Fruit fly (Drosophila melanogaster) whole organism, pupa: ENCODE results near the gene CG4297.

Experiments
- CG10348 ChIP-seq: fragments of 200-800 bp; sonication (Bioruptor generic); IDR thresholded peaks from 2 replicates; pipeline ENCODE4 v1.3.6; 2022; ENCODE audit warnings: missing biosample characterization, missing genetic modification characterization
- CG12605 ChIP-seq: fragments of 200-800 bp; sonication (Bioruptor generic); IDR thresholded peaks from 2 replicates; pipeline ENCODE4 v1.3.6; 2022; ENCODE audit warnings: missing biosample characterization, missing genetic modification characterization
- CG13204 ChIP-seq: fragments of 200-800 bp; sonication (Bioruptor generic); optimal IDR thresholded peaks from 2 replicates; lab custom pipeline; 2018; ENCODE audit warnings: missing biosample characterization, mild to moderate bottlenecking, missing genetic modification characterization, moderate library complexity
- CG14655 ChIP-seq: fragments of 200-800 bp; sonication (Bioruptor generic); optimal IDR thresholded peaks from 3 replicates; lab custom pipeline; 2017; ENCODE audit warnings: mild to moderate bottlenecking, missing biosample characterization, missing genetic modification reagents, missing genetic modification characterization
- CG15710 ChIP-seq: fragments of 200-800 bp; sonication (Bioruptor generic); optimal IDR thresholded peaks from 2 replicates; lab custom pipeline; 2018; ENCODE audit warnings: missing biosample characterization, mild to moderate bottlenecking, missing genetic modification characterization, moderate library complexity
- CG17806 ChIP-seq: fragments of 200-800 bp; sonication (Bioruptor generic); optimal IDR thresholded peaks from 2 replicates; lab custom pipeline; 2018; ENCODE audit warnings: missing biosample characterization, mild to moderate bottlenecking, missing genetic modification characterization, moderate library complexity
- CG32121 ChIP-seq: fragments of 200-800 bp; sonication (Bioruptor generic); IDR thresholded peaks from 2 replicates; pipeline ENCODE4 v1.3.6; 2022; ENCODE audit warnings: missing biosample characterization, missing genetic modification characterization
- CG34367 ChIP-seq: fragments of 200-800 bp; sonication (Bioruptor generic); optimal IDR thresholded peaks from 2 replicates; lab custom pipeline; 2018; ENCODE audit warnings: missing biosample characterization, mild to moderate bottlenecking, missing genetic modification characterization
- CG4496 ChIP-seq: fragments of 200-800 bp; sonication (Bioruptor generic); IDR thresholded peaks from 3 replicates; pipeline ENCODE4 v1.3.6; 2022; ENCODE audit warnings: missing biosample characterization, missing genetic modification characterization
- CG8159 ChIP-seq: fragments of 200-800 bp; sonication (Bioruptor generic); optimal IDR thresholded peaks from 3 replicates; lab custom pipeline; 2018; ENCODE audit warnings: missing biosample characterization, mild to moderate bottlenecking, missing genetic modification characterization, moderate library complexity
- CG8301 ChIP-seq: fragments of 200-800 bp; sonication (Bioruptor generic); optimal IDR thresholded peaks from 2 replicates; lab custom pipeline; 2018; ENCODE audit warnings: missing biosample characterization, mild to moderate bottlenecking, missing genetic modification characterization
- CG9948 ChIP-seq: fragments of 200-800 bp; sonication (Bioruptor generic); optimal IDR thresholded peaks from 2 replicates; lab custom pipeline; 2018; ENCODE audit warnings: missing biosample characterization, mild to moderate bottlenecking, missing genetic modification characterization, moderate library complexity
- D1 ChIP-seq: fragments of 200-800 bp; sonication (Bioruptor generic); optimal IDR thresholded peaks from 2 replicates; lab custom pipeline; 2018; ENCODE audit warnings: missing biosample characterization, mild to moderate bottlenecking, missing genetic modification characterization, moderate library complexity
- EcR ChIP-seq: fragments of 200-800 bp; sonication (Bioruptor generic); optimal IDR thresholded peaks from 3 replicates; lab custom pipeline; 2019; ENCODE audit warnings: missing biosample characterization, missing genetic modification characterization, mild to moderate bottlenecking, moderate library complexity, missing genetic modification reagents
- Ets98B ChIP-seq: fragments of 200-800 bp; sonication (Bioruptor generic); IDR thresholded peaks from 2 replicates; pipeline ENCODE4 v1.3.6; 2022; ENCODE audit warnings: missing biosample characterization, missing genetic modification characterization
- Pif1A ChIP-seq: fragments of 200-800 bp; sonication (Bioruptor generic); optimal IDR thresholded peaks from 3 replicates; lab custom pipeline; 2016; ENCODE audit warnings: missing biosample characterization, missing genetic modification characterization
- Pif1B ChIP-seq: fragments of 200-800 bp; sonication (Bioruptor generic); optimal IDR thresholded peaks from 3 replicates; lab custom pipeline; 2016; ENCODE audit warnings: missing biosample characterization, missing genetic modification characterization
- Snoo ChIP-seq: fragments of 200-800 bp; sonication (Bioruptor generic); optimal IDR thresholded peaks from 3 replicates; lab custom pipeline; 2017; ENCODE audit warnings: missing biosample characterization, mild to moderate bottlenecking, missing genetic modification characterization, inconsistent platforms
- fd96Ca ChIP-seq: fragments of 200-800 bp; sonication (Bioruptor generic); IDR thresholded peaks from 3 replicates; pipeline ENCODE4 v1.3.6; 2022; ENCODE audit warnings: missing biosample characterization, missing genetic modification characterization
- gl ChIP-seq: fragments of 200-800 bp; sonication (Bioruptor generic); optimal IDR thresholded peaks from 2 replicates; lab custom pipeline; 2018; ENCODE audit warnings: missing biosample characterization, mild to moderate bottlenecking, missing genetic modification characterization
- rn ChIP-seq: fragments of 200-800 bp; sonication (Bioruptor generic); IDR thresholded peaks from 2 replicates; pipeline ENCODE4 v1.3.6; 2022; ENCODE audit warnings: missing biosample characterization, missing genetic modification characterization

Gene CG4297

DNA sequence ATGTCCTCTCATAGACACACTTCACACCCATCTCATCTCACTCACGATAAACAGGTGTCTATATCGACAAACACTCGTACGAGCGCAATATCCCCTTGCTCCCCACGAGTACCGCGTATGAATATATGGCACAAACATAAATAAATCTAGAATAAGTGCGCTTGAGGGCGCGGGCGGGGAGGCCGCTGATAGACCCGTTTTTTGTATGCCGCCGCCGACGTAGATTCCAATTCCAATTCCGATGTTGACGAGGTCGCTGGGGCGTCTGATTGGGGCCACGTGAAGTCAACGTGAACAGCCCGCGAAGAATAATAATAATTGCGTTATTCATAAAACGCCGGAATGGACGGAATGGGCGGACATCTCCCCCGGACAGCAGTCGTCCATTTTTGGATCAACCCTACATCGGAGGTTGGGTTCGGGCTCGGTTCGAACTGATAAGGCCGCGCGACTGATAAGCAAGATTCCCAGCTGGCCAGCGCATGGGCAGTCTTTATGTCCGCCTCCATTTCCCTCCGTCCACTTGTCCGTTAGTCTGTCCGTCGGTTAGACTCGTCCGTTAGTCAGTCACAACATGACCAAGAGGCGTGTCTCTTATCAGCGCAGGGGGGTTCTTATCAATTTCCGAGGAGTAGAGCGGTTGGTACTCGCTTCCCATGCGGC, 12.4 kb upstream of the CG4297 start:
- TF ChIP-seq CG12605 (GFP tag; lab: Robert Waterston, UW) (no peak), CG34367 (tag; lab: Kevin White, UChicago) (no peak), Pif1B (GFP tag; lab: Kevin White, UChicago) (no peak), CG4496 (peak; percentile 12; the same call in 1 of the 3 replicates), CG10348 (GFP tag; lab: Robert Waterston, UW) (no peak), D1 (tag; lab: Kevin White, UChicago) (no peak), CG13204 (peak; percentile 30), gl (tag; lab: Kevin White, UChicago) (no peak), fd96Ca (GFP tag; lab: Robert Waterston, UW) (no peak), CG32121 (GFP tag; lab: Robert Waterston, UW) (no peak), CG14655 (no peak), EcR (peak; percentile 81), CG9948 (tag; lab: Kevin White, UChicago) (no peak), Pif1A (GFP tag; lab: Kevin White, UChicago) (peak; percentile 15), rn (GFP tag; lab: Robert Waterston, UW) (no peak), Snoo (no peak), CG8301 (tag; lab: Kevin White, UChicago) (no peak), Ets98B (GFP tag; lab: Robert Waterston, UW) (no peak), CG17806 (tag; lab: Kevin White, UChicago) (no peak), CG15710 (tag; lab: Kevin White, UChicago) (no peak), CG8159 (tag; lab: Kevin White, UChicago) (no peak)

DNA sequence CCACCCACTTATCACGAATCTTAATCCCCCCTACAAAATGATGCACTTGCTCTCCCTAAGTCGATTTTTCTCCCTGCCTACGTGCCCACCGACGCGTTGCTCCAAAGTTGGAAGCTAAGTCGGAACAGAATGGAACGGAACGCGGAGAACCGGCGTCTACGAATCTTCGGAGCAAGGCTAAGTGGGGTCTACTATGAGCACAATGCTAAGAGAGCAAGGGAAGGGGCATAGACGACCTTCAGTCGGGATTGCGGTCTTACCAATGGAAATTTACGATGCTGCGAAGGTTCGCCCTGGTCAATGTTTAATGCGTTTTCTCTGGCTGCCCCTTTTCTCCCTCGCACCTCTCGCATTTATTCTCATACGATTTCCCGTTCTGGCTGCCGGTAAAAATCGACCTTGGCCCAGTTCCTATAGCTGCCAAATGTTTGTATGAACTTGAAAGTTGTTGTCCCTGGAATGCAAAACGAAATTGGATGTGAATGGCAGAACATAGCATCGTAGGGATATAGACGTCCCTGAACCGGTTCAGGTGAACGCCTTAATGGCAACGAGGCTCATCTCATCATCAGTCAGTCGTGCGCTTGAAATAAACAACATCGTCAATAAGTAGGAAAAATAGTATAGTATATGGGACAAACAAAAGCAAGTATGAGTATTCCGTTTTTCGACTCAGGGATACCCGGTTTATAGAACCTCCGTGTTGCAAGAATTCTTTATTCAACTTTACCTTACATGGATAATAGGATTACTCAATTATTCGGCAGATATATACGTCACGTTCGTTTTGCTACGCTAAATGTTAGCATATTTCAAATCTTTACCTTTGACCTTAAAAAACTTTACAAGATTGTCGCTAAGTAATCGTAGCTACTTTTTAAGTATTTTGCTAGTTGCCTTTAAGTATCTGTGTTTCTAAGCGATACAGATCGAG, 11.6 kb upstream of the CG4297 start:
- TF ChIP-seq EcR, result peak; percentile 94
- TF ChIP-seq Pif1B (GFP tag; lab: Kevin White, UChicago), result no peak
- no peak for TF ChIP-seq D1 (tag; lab: Kevin White, UChicago)
- TF ChIP-seq CG34367 (tag; lab: Kevin White, UChicago), result no peak
- TF ChIP-seq CG17806 (tag; lab: Kevin White, UChicago), result no peak
- no peak for TF ChIP-seq Pif1A (GFP tag; lab: Kevin White, UChicago)
- no peak for TF ChIP-seq CG12605 (GFP tag; lab: Robert Waterston, UW)
- peak; percentile 42 for TF ChIP-seq CG14655
- TF ChIP-seq CG9948 (tag; lab: Kevin White, UChicago), result no peak
- no peak for TF ChIP-seq Snoo
- TF ChIP-seq CG4496, result no peak
- peak; percentile 33 for TF ChIP-seq CG8159 (tag; lab: Kevin White, UChicago)
- TF ChIP-seq CG32121 (GFP tag; lab: Robert Waterston, UW), result no peak
- no peak for TF ChIP-seq gl (tag; lab: Kevin White, UChicago)
- TF ChIP-seq fd96Ca (GFP tag; lab: Robert Waterston, UW), result no peak
- TF ChIP-seq CG8301 (tag; lab: Kevin White, UChicago), result no peak
- no peak for TF ChIP-seq rn (GFP tag; lab: Robert Waterston, UW)
- TF ChIP-seq CG10348 (GFP tag; lab: Robert Waterston, UW), result no peak
- TF ChIP-seq Ets98B (GFP tag; lab: Robert Waterston, UW), result no peak
- TF ChIP-seq CG13204, result no peak
- peak; percentile 41 for TF ChIP-seq CG15710 (tag; lab: Kevin White, UChicago)

DNA sequence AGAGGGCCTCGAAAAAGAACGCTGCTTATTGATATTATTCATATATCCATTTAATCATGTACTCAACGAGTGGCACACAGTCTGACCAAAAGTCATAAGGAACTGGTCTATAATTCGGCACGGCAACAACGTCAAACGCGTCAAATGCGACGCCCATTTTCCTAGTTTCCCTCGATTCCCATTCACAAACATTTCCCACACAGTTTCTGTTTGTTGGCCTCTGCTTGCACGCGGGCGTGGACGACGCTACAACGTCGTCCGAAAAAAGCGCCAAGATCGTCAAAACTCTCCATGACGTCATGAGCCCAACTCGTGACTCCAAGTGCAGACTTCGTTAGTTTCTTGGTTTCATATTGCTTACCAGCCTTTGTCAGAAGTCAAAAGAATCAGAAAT, 10.4 kb upstream of the CG4297 start:
- TF ChIP-seq D1 (tag; lab: Kevin White, UChicago) (no peak), Pif1A (GFP tag; lab: Kevin White, UChicago) (no peak), CG9948 (tag; lab: Kevin White, UChicago) (no peak), gl (tag; lab: Kevin White, UChicago) (no peak), EcR (no peak), Pif1B (GFP tag; lab: Kevin White, UChicago) (no peak), CG8301 (tag; lab: Kevin White, UChicago) (no peak), CG12605 (GFP tag; lab: Robert Waterston, UW) (no peak), CG8159 (tag; lab: Kevin White, UChicago) (no peak), rn (GFP tag; lab: Robert Waterston, UW) (no peak)

DNA sequence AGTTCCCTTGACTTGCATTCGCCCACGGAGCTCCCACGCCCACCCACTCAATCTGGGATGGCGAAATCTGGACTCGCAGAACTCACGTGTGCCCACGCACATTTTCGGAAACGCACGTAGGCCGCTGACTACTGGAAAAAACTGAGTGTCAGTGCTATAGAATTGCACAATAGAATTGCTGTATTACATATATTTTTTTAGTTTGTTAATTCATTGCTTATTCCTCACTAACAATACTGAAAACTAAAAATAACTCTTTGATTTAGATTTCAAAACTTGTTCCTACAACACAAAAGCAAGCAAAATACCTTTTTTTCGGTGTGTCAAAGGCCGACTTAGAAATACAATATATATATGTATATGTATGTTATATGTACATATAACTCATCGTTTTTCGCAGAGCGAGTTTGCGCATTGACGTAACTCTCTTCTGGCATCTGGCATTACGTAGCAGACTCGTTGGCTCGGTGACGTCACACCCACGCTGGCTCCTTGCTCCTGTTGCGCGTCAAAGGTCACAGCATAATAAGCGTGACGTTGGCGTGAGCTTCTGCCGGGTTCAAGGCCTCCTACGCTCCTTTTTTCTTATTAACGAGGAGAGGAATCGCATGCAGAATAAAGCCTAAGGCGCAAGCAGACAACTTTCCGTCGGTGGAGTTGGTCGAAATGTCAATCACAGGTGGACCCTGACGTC, 9.9 kb upstream of the CG4297 start:
- TF ChIP-seq CG14655, result peak; percentile 69
- no peak for TF ChIP-seq CG10348 (GFP tag; lab: Robert Waterston, UW)
- no peak for TF ChIP-seq Ets98B (GFP tag; lab: Robert Waterston, UW)
- no peak for TF ChIP-seq D1 (tag; lab: Kevin White, UChicago)
- peak; percentile 61 for TF ChIP-seq Pif1B (GFP tag; lab: Kevin White, UChicago)
- no peak for TF ChIP-seq fd96Ca (GFP tag; lab: Robert Waterston, UW)
- peak; percentile 59 for TF ChIP-seq CG8159 (tag; lab: Kevin White, UChicago)
- peak; percentile 39 for TF ChIP-seq CG9948 (tag; lab: Kevin White, UChicago)
- peak; percentile 59 for TF ChIP-seq CG17806 (tag; lab: Kevin White, UChicago)
- TF ChIP-seq EcR, result no peak
- no peak for TF ChIP-seq CG32121 (GFP tag; lab: Robert Waterston, UW)
- no peak for TF ChIP-seq CG12605 (GFP tag; lab: Robert Waterston, UW)
- peak; percentile 52 for TF ChIP-seq CG15710 (tag; lab: Kevin White, UChicago)
- no peak for TF ChIP-seq rn (GFP tag; lab: Robert Waterston, UW)
- peak; percentile 43 for TF ChIP-seq CG34367 (tag; lab: Kevin White, UChicago)
- TF ChIP-seq Snoo, result no peak
- no peak for TF ChIP-seq gl (tag; lab: Kevin White, UChicago)
- TF ChIP-seq CG4496, result no peak
- peak; percentile 71 for TF ChIP-seq CG8301 (tag; lab: Kevin White, UChicago)
- no peak for TF ChIP-seq CG13204
- peak; percentile 60 for TF ChIP-seq Pif1A (GFP tag; lab: Kevin White, UChicago)
